Worm (Caenorhabditis elegans) whole organism, L2 larva: ENCODE measurements around the gene gmap-1.

ENCODE experiments used
- C34F6.9 ChIP-seq: fragments of 150-350 bp; optimal IDR thresholded peaks from 2 replicates; lab custom pipeline; 2014; ENCODE audit warnings: missing biosample characterization, missing genetic modification characterization
- F13H6.1 ChIP-seq: sonication (generic microtip); optimal IDR thresholded peaks from 2 replicates; lab custom pipeline; 2016; ENCODE audit warnings: missing genetic modification characterization, missing compliant biosample characterization
- R02D3.7 ChIP-seq: fragments of 150-350 bp; optimal IDR thresholded peaks from 2 replicates; lab custom pipeline; 2014; ENCODE audit warnings: missing biosample characterization, missing genetic modification characterization
- Y55F3AM.14 ChIP-seq: fragments of 200-800 bp; sonication (Bioruptor generic); optimal IDR thresholded peaks from 2 replicates; lab custom pipeline; 2018; ENCODE audit warnings: mild to moderate bottlenecking, missing genetic modification characterization, missing compliant biosample characterization
- aly-2 ChIP-seq: fragments of 150-350 bp; optimal IDR thresholded peaks from 2 replicates; lab custom pipeline; 2014; ENCODE audit warnings: missing biosample characterization, missing genetic modification characterization
- ama-1 ChIP-seq: fragments of 150-350 bp; optimal IDR thresholded peaks from 2 replicates; lab custom pipeline; 2018; ENCODE audit warnings: inconsistent platforms
- blmp-1 ChIP-seq: sonication (generic microtip); optimal IDR thresholded peaks from 2 replicates; lab custom pipeline; 2017; ENCODE audit warnings: missing genetic modification characterization, mild to moderate bottlenecking, missing compliant biosample characterization, antibody characterized with exemption, moderate library complexity; ENCODE audit not compliant: insufficient read depth
- ceh-82 ChIP-seq: fragments of 150-350 bp; optimal IDR thresholded peaks from 2 replicates; lab custom pipeline; 2014; ENCODE audit warnings: missing biosample characterization, missing genetic modification characterization
- crh-2 ChIP-seq: sonication (generic microtip); optimal IDR thresholded peaks from 2 replicates; lab custom pipeline; 2017; ENCODE audit warnings: missing biosample characterization, missing genetic modification characterization
- dmd-4 ChIP-seq: sonication (generic microtip); optimal IDR thresholded peaks from 2 replicates; lab custom pipeline; 2017; ENCODE audit warnings: missing biosample characterization, missing genetic modification characterization
- elt-1 ChIP-seq: fragments of 150-350 bp; optimal IDR thresholded peaks from 2 replicates; lab custom pipeline; 2014; ENCODE audit warnings: missing biosample characterization, missing genetic modification characterization
- elt-3 ChIP-seq: sonication (generic microtip); optimal IDR thresholded peaks from 2 replicates; lab custom pipeline; 2017; ENCODE audit warnings: missing biosample characterization, missing genetic modification characterization
- fos-1 ChIP-seq: fragments of 150-350 bp; optimal IDR thresholded peaks from 2 replicates; lab custom pipeline; 2014; ENCODE audit warnings: missing biosample characterization, missing genetic modification characterization
- gmeb-1 ChIP-seq: fragments of 150-350 bp; optimal IDR thresholded peaks from 2 replicates; lab custom pipeline; 2014; ENCODE audit warnings: missing biosample characterization, missing genetic modification characterization
- lin-11 ChIP-seq: fragments of 150-350 bp; sonication (generic microtip); optimal IDR thresholded peaks from 2 replicates; lab custom pipeline; 2014; ENCODE audit warnings: missing biosample characterization, missing genetic modification characterization, inconsistent platforms, mixed read lengths
- lin-13 ChIP-seq: fragments of 150-350 bp; optimal IDR thresholded peaks from 2 replicates; lab custom pipeline; 2014; ENCODE audit warnings: missing biosample characterization, missing genetic modification reagents, missing genetic modification characterization
- lin-39 ChIP-seq: fragments of 150-350 bp; optimal IDR thresholded peaks from 2 replicates; lab custom pipeline; 2014; ENCODE audit warnings: missing biosample characterization, missing genetic modification reagents, missing genetic modification characterization
- lsy-2 ChIP-seq, 2 experiments: fragments of 150-350 bp in 1 of 2; sonication (generic microtip) in 1 of 2; optimal IDR thresholded peaks; 2 replicates each; lab custom pipeline; 2014 to 2017; ENCODE audit warnings: missing biosample characterization in 2 of 2, missing genetic modification characterization in 2 of 2
- mbf-1 ChIP-seq: sonication (generic microtip); optimal IDR thresholded peaks from 2 replicates; lab custom pipeline; 2017; ENCODE audit warnings: missing biosample characterization, missing genetic modification characterization
- mdl-1 ChIP-seq, 2 experiments: fragments of 150-350 bp in 1 of 2; sonication (generic microtip) in 1 of 2; optimal IDR thresholded peaks; 2 replicates each; lab custom pipeline; 2017; ENCODE audit warnings: missing biosample characterization in 2 of 2, missing genetic modification characterization in 2 of 2
- nhr-10 ChIP-seq: sonication (generic microtip); optimal IDR thresholded peaks from 2 replicates; lab custom pipeline; 2017; ENCODE audit warnings: missing biosample characterization, missing genetic modification characterization
- nhr-12 ChIP-seq: fragments of 150-350 bp; optimal IDR thresholded peaks from 2 replicates; lab custom pipeline; 2014; ENCODE audit warnings: missing biosample characterization, missing genetic modification characterization
- nhr-21 ChIP-seq: fragments of 150-350 bp; optimal IDR thresholded peaks from 2 replicates; lab custom pipeline; 2014; ENCODE audit warnings: missing biosample characterization, missing genetic modification characterization
- nhr-23 ChIP-seq: fragments of 150-350 bp; optimal IDR thresholded peaks from 2 replicates; lab custom pipeline; 2014; ENCODE audit warnings: missing biosample characterization, missing genetic modification reagents, missing genetic modification characterization
- nhr-25 ChIP-seq: fragments of 150-350 bp; sonication (generic microtip); optimal IDR thresholded peaks from 3 replicates; lab custom pipeline; 2014; ENCODE audit warnings: missing biosample characterization, missing genetic modification characterization
- nhr-77 ChIP-seq: fragments of 150-350 bp; optimal IDR thresholded peaks from 2 replicates; lab custom pipeline; 2014; ENCODE audit warnings: missing biosample characterization, missing genetic modification characterization
- peb-1 ChIP-seq: fragments of 150-350 bp; optimal IDR thresholded peaks from 2 replicates; lab custom pipeline; 2014; ENCODE audit warnings: missing biosample characterization, missing genetic modification characterization
- sem-4 ChIP-seq: fragments of 150-350 bp; optimal IDR thresholded peaks from 2 replicates; lab custom pipeline; 2014; ENCODE audit warnings: missing biosample characterization, missing genetic modification reagents, missing genetic modification characterization
- skn-1 ChIP-seq: sonication (generic microtip); optimal IDR thresholded peaks from 2 replicates; lab custom pipeline; 2017; ENCODE audit warnings: missing biosample characterization, missing genetic modification characterization
- unc-39 ChIP-seq: fragments of 150-350 bp; optimal IDR thresholded peaks from 2 replicates; lab custom pipeline; 2014; ENCODE audit warnings: missing biosample characterization, missing genetic modification characterization
- unc-55 ChIP-seq: fragments of 150-350 bp; sonication (generic microtip); optimal IDR thresholded peaks from 3 replicates; lab custom pipeline; 2014; ENCODE audit warnings: missing biosample characterization, missing genetic modification reagents, missing genetic modification characterization
- unc-62 ChIP-seq: fragments of 150-350 bp; optimal IDR thresholded peaks from 2 replicates; lab custom pipeline; 2014; ENCODE audit warnings: missing biosample characterization, missing genetic modification reagents, missing genetic modification characterization
- zag-1 ChIP-seq: fragments of 150-350 bp; optimal IDR thresholded peaks from 2 replicates; lab custom pipeline; 2014; ENCODE audit warnings: missing biosample characterization, missing genetic modification characterization
- ztf-11 ChIP-seq: sonication (generic microtip); optimal IDR thresholded peaks from 2 replicates; lab custom pipeline; 2017; ENCODE audit warnings: missing biosample characterization, missing genetic modification characterization

Gene gmap-1

ce11 chrX:12940811-12941210, 6.0 kb upstream of the gmap-1 start, which contains the start of gene gmap-3:
gmap-3 (minus strand) TSS chrX:12940958.
- TF ChIP-seq blmp-1, result peak; percentile 85
- TF ChIP-seq fos-1 (tag; lab: Kevin White, UChicago), result no peak
- peak; percentile 54 for TF ChIP-seq nhr-25 (tag; lab: Kevin White, UChicago)
- no peak for TF ChIP-seq skn-1 (tag; lab: Kevin White, UChicago)

- TF ChIP-seq blmp-1 (no peak), lin-39 (tag; lab: Kevin White, UChicago) (no peak), unc-39 (tag; lab: Kevin White, UChicago) (no peak), lsy-2 (tag; optimal IDR thresholded peaks at IDR 0.05; lab: Kevin White, UChicago) (no peak), unc-62 (GFP tag; lab: Kevin White, UChicago) (no peak), nhr-21 (tag; lab: Kevin White, UChicago) (no peak), mdl-1 (tag; optimal IDR thresholded peaks at IDR 0.05; lab: Kevin White, UChicago) (no peak), nhr-77 (no peak), skn-1 (tag; lab: Kevin White, UChicago) (no peak)
Measured at ce11 chrX:12937521-12937920, 2.7 kb upstream of the gmap-1 start.

ce11 chrX:12935694-12936093, 916 bp upstream of the gmap-1 start:
- TF ChIP-seq lsy-2 (tag; optimal IDR thresholded peaks at IDR 0.05; lab: Kevin White, UChicago), result no peak
- no peak for TF ChIP-seq zag-1
- no peak for TF ChIP-seq unc-62 (GFP tag; lab: Kevin White, UChicago)
- TF ChIP-seq elt-3 (tag; lab: Kevin White, UChicago), result no peak
- TF ChIP-seq crh-2 (tag; lab: Kevin White, UChicago), result no peak
- TF ChIP-seq gmeb-1 (tag; lab: Kevin White, UChicago), result no peak
- no peak for TF ChIP-seq fos-1 (tag; lab: Kevin White, UChicago)
- no peak for TF ChIP-seq lin-11 (tag; lab: Kevin White, UChicago)
- TF ChIP-seq ceh-82 (tag; lab: Kevin White, UChicago), result no peak
- TF ChIP-seq F13H6.1 (tag; lab: Kevin White, UChicago), result no peak
- no peak for TF ChIP-seq nhr-23 (tag; lab: Kevin White, UChicago)
- TF ChIP-seq peb-1 (tag; lab: Kevin White, UChicago), result no peak
- no peak for TF ChIP-seq C34F6.9 (tag; lab: Kevin White, UChicago)
- no peak for TF ChIP-seq ama-1 (lab: Kevin White, UChicago)
- TF ChIP-seq aly-2 (tag; lab: Kevin White, UChicago), result no peak
- no peak for TF ChIP-seq R02D3.7 (tag; lab: Kevin White, UChicago)
- no peak for TF ChIP-seq Y55F3AM.14
- no peak for TF ChIP-seq mbf-1
- TF ChIP-seq sem-4 (tag; lab: Kevin White, UChicago), result no peak

- TF ChIP-seq Y55F3AM.14, result no peak
- no peak for TF ChIP-seq ztf-11
- no peak for TF ChIP-seq R02D3.7 (tag; lab: Kevin White, UChicago)
- TF ChIP-seq nhr-10 (tag; lab: Kevin White, UChicago), result no peak
- no peak for TF ChIP-seq aly-2 (tag; lab: Kevin White, UChicago)
- no peak for TF ChIP-seq dmd-4 (tag; lab: Kevin White, UChicago)
- no peak for TF ChIP-seq lsy-2 (tag; optimal IDR thresholded peaks at IDR 0.05; lab: Kevin White, UChicago)
Measured at ce11 chrX:12929961-12930360, 4.8 kb downstream of the gmap-1 start, which contains the start of gene C34E7.3. C34E7.3 (plus strand) TSS chrX:12930261.

ce11 chrX:12928753-12929152, 6.0 kb downstream of the gmap-1 start:
- TF ChIP-seq nhr-25 (tag; lab: Kevin White, UChicago) (no peak), fos-1 (tag; lab: Kevin White, UChicago) (peak; percentile 32)

ce11 chrX:12926998-12927397, 7.8 kb downstream of the gmap-1 start:
- no peak for TF ChIP-seq elt-1 (tag; lab: Kevin White, UChicago)
- no peak for TF ChIP-seq nhr-12 (tag; lab: Kevin White, UChicago)
- TF ChIP-seq unc-55 (GFP tag; lab: Kevin White, UChicago), result peak; percentile 35
- no peak for TF ChIP-seq lin-13 (GFP tag; lab: Kevin White, UChicago)
